Worm (Caenorhabditis elegans): ENCODE measurements around the gene T07G12.5.

Gene T07G12.5

ce11 chrIV:10546589-10547136 is 1.7 kb upstream of the T07G12.5 start, which contains the start of gene zim-1:
Gene zim-1, plus strand, starts transcription at chrIV:10547086.
- no peak for TF ChIP-seq egl-27 (tag; optimal IDR thresholded peaks at IDR 0.05)

DNA sequence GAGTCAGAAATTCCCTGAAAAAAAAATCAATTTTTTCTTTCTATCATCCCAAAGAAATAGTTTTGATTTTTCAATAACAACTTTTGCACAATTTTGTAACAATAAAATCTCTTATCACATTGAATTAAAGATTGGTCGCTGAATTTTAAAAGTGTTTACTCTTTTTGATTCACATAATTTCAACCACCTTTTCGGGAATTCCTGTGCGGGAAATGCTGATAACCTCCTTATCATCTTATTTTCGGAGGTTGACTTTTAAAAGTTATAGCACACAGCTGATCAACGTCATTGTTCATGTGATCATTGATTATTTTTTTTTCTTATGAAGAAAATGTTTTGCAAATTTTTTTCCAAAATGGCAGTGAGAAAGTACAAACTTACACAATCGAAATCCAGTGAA is 1.6 kb downstream of the T07G12.5 start:
- TF ChIP-seq fos-1 (tag; optimal IDR thresholded peaks at IDR 0.05): peak; percentile 40
- TF ChIP-seq gmeb-1 (tag; optimal IDR thresholded peaks at IDR 0.05): peak; percentile 40
- TF ChIP-seq sma-9 (GFP tag; optimal IDR thresholded peaks at IDR 0.05): peak; percentile 79
- no peak for TF ChIP-seq sma-9 (tag; optimal IDR thresholded peaks at IDR 0.05)
- no peak for TF ChIP-seq ztf-4 (tag; optimal IDR thresholded peaks at IDR 0.05)

ce11 chrIV:10542283-10542682 is 2.7 kb downstream of the T07G12.5 start:
- TF ChIP-seq nhr-77 (tag; optimal IDR thresholded peaks at IDR 0.05) (no peak), nhr-25 (tag; optimal IDR thresholded peaks at IDR 0.05) (no peak), dmd-4 (tag; optimal IDR thresholded peaks at IDR 0.05) (no peak), unc-62 (GFP tag; optimal IDR thresholded peaks at IDR 0.05) (no peak)

DNA sequence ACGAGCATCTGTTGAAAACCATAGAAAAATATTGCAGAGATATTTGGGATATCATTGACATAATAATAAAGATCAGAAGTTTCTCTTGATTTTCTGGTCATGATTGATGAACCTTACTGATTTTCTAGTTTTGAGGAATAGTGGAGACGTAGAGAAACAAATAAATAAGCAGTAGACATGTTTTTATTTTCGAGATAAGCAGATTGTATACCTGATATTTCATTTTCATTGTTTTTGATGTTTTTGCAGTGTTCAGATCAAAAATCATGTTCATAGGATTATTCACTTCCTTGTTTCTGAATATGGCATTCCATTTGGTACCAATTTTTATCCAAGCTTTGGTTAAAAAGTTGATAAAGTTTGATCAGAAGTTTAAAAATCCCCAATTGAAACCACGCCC is 6.4 kb downstream of the T07G12.5 start, which contains the start of gene T07G12.4:
TSS of gene T07G12.4 (minus strand) at position 101 of the 400 bp plus-strand sequence.
- no peak for TF ChIP-seq nhr-129 (tag; optimal IDR thresholded peaks at IDR 0.05)
- TF ChIP-seq mab-5 (tag; optimal IDR thresholded peaks at IDR 0.05): no peak
- TF ChIP-seq ztf-1 (GFP tag; conservative IDR thresholded peaks at IDR 0.05): no peak
- TF ChIP-seq nhr-23 (tag; optimal IDR thresholded peaks at IDR 0.05): no peak
- no peak for TF ChIP-seq unc-55 (GFP tag; optimal IDR thresholded peaks at IDR 0.05)
- TF ChIP-seq sma-3 (GFP tag; optimal IDR thresholded peaks at IDR 0.05): no peak
- no peak for TF ChIP-seq blmp-1 (tag; optimal IDR thresholded peaks at IDR 0.05; ENCODE audit: insufficient read depth)
- TF ChIP-seq nhr-11 (tag; optimal IDR thresholded peaks at IDR 0.05): no peak
- TF ChIP-seq elt-1 (tag; optimal IDR thresholded peaks at IDR 0.05): no peak
- no peak for TF ChIP-seq unc-39 (tag; optimal IDR thresholded peaks at IDR 0.05)
- no peak for TF ChIP-seq nhr-12 (tag; optimal IDR thresholded peaks at IDR 0.05)
- no peak for TF ChIP-seq aly-2 (tag; optimal IDR thresholded peaks at IDR 0.05)
- no peak for TF ChIP-seq gmeb-1 (tag; optimal IDR thresholded peaks at IDR 0.05)
- no peak for TF ChIP-seq mbf-1 (tag; optimal IDR thresholded peaks at IDR 0.05)
- TF ChIP-seq nhr-21 (tag; optimal IDR thresholded peaks at IDR 0.05): no peak
- TF ChIP-seq dmd-4 (tag; optimal IDR thresholded peaks at IDR 0.05): no peak
- no peak for TF ChIP-seq mdl-1 (tag; optimal IDR thresholded peaks at IDR 0.05)
- no peak for TF ChIP-seq lin-39 (tag; optimal IDR thresholded peaks at IDR 0.05)

- no peak for TF ChIP-seq nhr-10 (tag; optimal IDR thresholded peaks at IDR 0.05)
- TF ChIP-seq elt-1 (tag; optimal IDR thresholded peaks at IDR 0.05): no peak
- no peak for TF ChIP-seq egl-27 (tag; optimal IDR thresholded peaks at IDR 0.05)
- no peak for TF ChIP-seq sma-9 (GFP tag; optimal IDR thresholded peaks at IDR 0.05)
- no peak for TF ChIP-seq sma-9 (tag; optimal IDR thresholded peaks at IDR 0.05)
Observed at ce11 chrIV:10533639-10534038, 11.3 kb downstream of the T07G12.5 start, which contains the start of gene T07G12.3. Gene T07G12.3, plus strand, starts transcription at chrIV:10533939.

DNA sequence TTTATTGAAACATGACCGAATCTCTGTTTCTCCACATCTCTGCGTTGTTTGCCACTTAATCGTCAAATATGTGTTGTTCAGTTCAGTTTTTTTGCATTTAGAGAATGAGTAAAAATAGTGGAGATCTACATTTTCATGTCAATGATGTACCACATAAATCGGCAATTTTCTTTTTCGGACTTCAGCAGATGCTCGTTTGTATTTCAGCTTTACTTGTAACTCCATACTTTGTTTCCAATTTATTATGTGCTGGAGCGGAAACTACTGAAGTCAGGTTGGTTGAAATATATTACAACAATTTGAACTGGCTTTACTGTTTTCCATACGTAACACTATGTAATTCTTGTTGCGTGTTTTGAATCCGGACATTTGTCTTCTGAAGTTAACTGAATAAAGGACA is 14.3 kb downstream of the T07G12.5 start, which contains the start of gene T07G12.2:
TSS of gene T07G12.2 (plus strand) at position 62 of the 400 bp plus-strand sequence.
- no peak for TF ChIP-seq mbf-1 (tag; optimal IDR thresholded peaks at IDR 0.05)
- no peak for TF ChIP-seq unc-62 (GFP tag; optimal IDR thresholded peaks at IDR 0.05)
- no peak for TF ChIP-seq egl-27 (tag; optimal IDR thresholded peaks at IDR 0.05)
- TF ChIP-seq nhr-12 (tag; optimal IDR thresholded peaks at IDR 0.05): no peak
- no peak for TF ChIP-seq elt-3 (tag; optimal IDR thresholded peaks at IDR 0.05)
- TF ChIP-seq F13H6.1 (tag; optimal IDR thresholded peaks at IDR 0.05): no peak

DNA sequence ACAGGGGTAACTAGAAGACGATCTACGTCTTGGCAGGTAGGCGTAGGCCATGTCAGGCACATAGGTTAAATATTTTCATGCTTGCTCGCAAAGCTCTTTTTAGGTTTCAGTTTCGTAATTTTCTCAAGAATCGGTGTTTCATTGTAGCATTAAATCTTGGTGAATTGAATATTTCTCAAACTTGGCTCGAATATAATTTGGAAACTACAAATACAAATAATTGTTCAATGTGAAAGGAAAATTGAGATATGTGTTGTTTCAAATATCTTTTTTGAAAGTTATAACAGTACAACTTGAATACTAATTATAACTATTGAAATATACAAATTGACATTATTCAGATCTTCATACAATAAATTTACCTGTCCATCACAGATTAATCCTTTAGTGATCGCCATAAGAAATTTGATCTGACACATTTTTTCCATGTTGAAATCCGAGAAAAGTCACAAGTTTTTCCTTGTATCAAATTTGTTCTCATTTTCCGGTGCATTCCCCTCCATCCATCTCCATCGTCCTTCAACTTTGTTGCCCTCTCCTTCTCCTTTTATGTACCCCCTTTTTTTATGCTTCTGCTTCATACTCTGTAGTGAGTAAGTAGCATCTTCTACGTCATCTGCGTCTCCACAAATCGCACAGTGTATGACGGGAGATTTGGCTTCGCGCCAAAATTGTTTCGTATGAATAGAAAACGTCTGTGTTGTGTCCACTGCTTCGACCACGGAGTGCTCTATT is 20.7 kb downstream of the T07G12.5 start, which contains the start of gene C02F4.5:
TSS of gene C02F4.5 (minus strand) at position 51 of the 735 bp plus-strand sequence.
- TF ChIP-seq C34F6.9 (tag; optimal IDR thresholded peaks at IDR 0.05) (peak; percentile 5), aly-2 (tag; optimal IDR thresholded peaks at IDR 0.05) (no peak), crh-2 (tag; optimal IDR thresholded peaks at IDR 0.05) (peak; percentile 18), lsy-2 (tag; optimal IDR thresholded peaks at IDR 0.05) (peak in 1 of 2 experiments; percentile 36), snpc-4 (tag; optimal IDR thresholded peaks at IDR 0.05) (no peak), zag-1 (tag; optimal IDR thresholded peaks at IDR 0.05) (peak; percentile 6), F13H6.1 (tag; optimal IDR thresholded peaks at IDR 0.05) (peak; percentile 2)

All from whole organism, L2 larva.